Fruit fly (Drosophila melanogaster) whole organism, prepupa: ENCODE measurements around the gene for.

Experiments
- Blimp-1 ChIP-seq: fragments of 200-800 bp; sonication (Bioruptor generic); optimal IDR thresholded peaks from 3 replicates; lab custom pipeline; 2017; ENCODE audit warnings: missing biosample characterization, missing genetic modification characterization, mild to moderate bottlenecking, moderate library complexity, missing genetic modification reagents
- CG10631 ChIP-seq: fragments of 200-800 bp; sonication (Bioruptor generic); optimal IDR thresholded peaks from 2 replicates; lab custom pipeline; 2016; ENCODE audit warnings: missing biosample characterization, missing genetic modification characterization
- CG11294 ChIP-seq: fragments of 200-800 bp; sonication (Bioruptor generic); IDR thresholded peaks from 2 replicates; pipeline ENCODE4 v1.3.6; 2022; ENCODE audit warnings: missing biosample characterization, missing genetic modification characterization
- Lpt ChIP-seq: fragments of 200-800 bp; sonication (Bioruptor generic); optimal IDR thresholded peaks from 3 replicates; lab custom pipeline; 2016; ENCODE audit warnings: missing biosample characterization, missing genetic modification characterization
- Met ChIP-seq: fragments of 200-800 bp; sonication (Bioruptor generic); optimal IDR thresholded peaks from 3 replicates; lab custom pipeline; 2016; ENCODE audit warnings: missing biosample characterization, missing genetic modification characterization
- achi ChIP-seq: fragments of 200-800 bp; sonication (Bioruptor generic); optimal IDR thresholded peaks from 3 replicates; lab custom pipeline; 2016; ENCODE audit warnings: missing biosample characterization, missing genetic modification characterization
- dac ChIP-seq: fragments of 200-800 bp; sonication (Bioruptor generic); optimal IDR thresholded peaks from 2 replicates; lab custom pipeline; 2017; ENCODE audit warnings: missing biosample characterization, mild to moderate bottlenecking, missing genetic modification characterization
- salr ChIP-seq, 2 experiments: fragments of 200-800 bp; sonication (Bioruptor generic); optimal IDR thresholded peaks; 3 replicates each; lab custom pipeline; 2016 to 2018; ENCODE audit warnings: missing biosample characterization in 2 of 2, missing genetic modification characterization in 2 of 2, mild to moderate bottlenecking in 1 of 2
- ss ChIP-seq, 2 experiments: fragments of 200-800 bp; sonication (Bioruptor generic); optimal IDR thresholded peaks; 2 replicates in 1 of 2; 3 replicates in 1 of 2; lab custom pipeline; 2017 to 2018; ENCODE audit warnings: mild to moderate bottlenecking in 2 of 2, missing biosample characterization in 2 of 2, missing genetic modification characterization in 2 of 2, moderate library complexity in 1 of 2
- svp ChIP-seq: fragments of 200-800 bp; sonication (Bioruptor generic); peaks from one replicate; lab custom pipeline; 2016; ENCODE audit warnings: missing biosample characterization, missing genetic modification characterization

DNA sequence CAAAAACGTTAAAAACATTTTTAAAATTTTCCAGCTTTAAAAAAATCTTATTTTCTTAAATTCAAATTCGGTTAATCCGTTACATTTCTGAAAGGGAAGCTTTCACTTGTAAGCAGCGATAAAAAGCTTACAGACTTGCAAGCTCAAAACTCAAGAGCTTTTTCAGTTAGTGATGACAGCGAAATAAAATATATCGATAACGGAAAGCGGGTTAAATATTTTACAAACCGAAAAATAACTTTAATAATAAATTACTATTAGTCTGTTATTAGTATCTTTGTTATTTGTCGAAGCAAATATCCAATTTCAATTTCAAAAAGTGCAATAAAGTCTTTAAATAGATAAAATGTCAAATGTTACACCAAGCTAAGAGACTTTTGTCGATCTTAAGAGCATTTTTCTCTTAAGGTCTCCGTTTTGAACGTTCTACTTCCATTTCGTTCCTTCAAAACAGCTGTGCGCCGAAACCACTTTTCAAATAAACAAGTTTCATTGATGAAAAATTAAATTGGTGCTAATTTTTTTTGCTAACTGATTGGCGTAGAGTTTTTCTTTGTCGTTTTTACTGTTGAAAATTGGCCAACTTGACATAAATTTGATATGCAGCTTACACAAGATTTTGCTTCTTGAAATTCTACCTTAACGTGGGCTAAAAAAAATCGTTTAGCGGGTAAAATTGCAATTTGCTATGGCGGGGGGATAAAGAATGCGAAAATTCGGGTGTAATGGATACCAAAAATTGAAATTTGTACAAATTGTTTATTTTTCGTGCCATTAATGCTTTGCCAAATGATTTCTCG is 8.4 kb downstream of the for start:
- TF ChIP-seq Met (GFP tag; lab: Kevin White, UChicago): no peak
- no peak for TF ChIP-seq dac
- TF ChIP-seq CG11294 (GFP tag; lab: Robert Waterston, UW): no peak
- no peak for TF ChIP-seq ss (GFP tag; optimal IDR thresholded peaks at IDR 0.05; lab: Kevin White, UChicago)
- no peak for TF ChIP-seq CG10631 (GFP tag; lab: Kevin White, UChicago)
- TF ChIP-seq achi: no peak
- no peak for TF ChIP-seq Lpt (GFP tag; lab: Kevin White, UChicago)
- TF ChIP-seq Blimp-1 (GFP tag; lab: Kevin White, UChicago): no peak
- TF ChIP-seq svp (GFP tag; lab: Kevin White, UChicago): no peak
- no peak for TF ChIP-seq salr (GFP tag; optimal IDR thresholded peaks at IDR 0.05; lab: Kevin White, UChicago)
